Worm (Caenorhabditis elegans) whole organism, L2 larva: ENCODE data around the gene sra-4.

Experiments used
- aly-2 ChIP-seq: fragments of 150-350 bp; optimal IDR thresholded peaks from 2 replicates; lab custom pipeline; 2014; ENCODE audit warnings: missing biosample characterization, missing genetic modification characterization
- dmd-4 ChIP-seq: sonication (generic microtip); optimal IDR thresholded peaks from 2 replicates; lab custom pipeline; 2017; ENCODE audit warnings: missing biosample characterization, missing genetic modification characterization
- elt-3 ChIP-seq: sonication (generic microtip); optimal IDR thresholded peaks from 2 replicates; lab custom pipeline; 2017; ENCODE audit warnings: missing biosample characterization, missing genetic modification characterization
- lin-11 ChIP-seq: fragments of 150-350 bp; sonication (generic microtip); optimal IDR thresholded peaks from 2 replicates; lab custom pipeline; 2014; ENCODE audit warnings: missing biosample characterization, missing genetic modification characterization, inconsistent platforms, mixed read lengths
- lin-13 ChIP-seq: fragments of 150-350 bp; optimal IDR thresholded peaks from 2 replicates; lab custom pipeline; 2014; ENCODE audit warnings: missing biosample characterization, missing genetic modification reagents, missing genetic modification characterization
- nhr-12 ChIP-seq: fragments of 150-350 bp; optimal IDR thresholded peaks from 2 replicates; lab custom pipeline; 2014; ENCODE audit warnings: missing biosample characterization, missing genetic modification characterization
- unc-39 ChIP-seq: fragments of 150-350 bp; optimal IDR thresholded peaks from 2 replicates; lab custom pipeline; 2014; ENCODE audit warnings: missing biosample characterization, missing genetic modification characterization
- unc-62 ChIP-seq: fragments of 150-350 bp; optimal IDR thresholded peaks from 2 replicates; lab custom pipeline; 2014; ENCODE audit warnings: missing biosample characterization, missing genetic modification reagents, missing genetic modification characterization
- zag-1 ChIP-seq: fragments of 150-350 bp; optimal IDR thresholded peaks from 2 replicates; lab custom pipeline; 2014; ENCODE audit warnings: missing biosample characterization, missing genetic modification characterization

ce11 chrII:9523539-9524224 is 19.0 kb downstream of the sra-4 start, which contains the start of gene mex-6:
- TF ChIP-seq unc-62 (GFP tag; lab: Kevin White, UChicago) (no peak), dmd-4 (tag; lab: Kevin White, UChicago) (no peak), lin-13 (no peak), nhr-12 (tag; lab: Kevin White, UChicago) (no peak), unc-39 (tag; lab: Kevin White, UChicago) (no peak), elt-3 (tag; lab: Kevin White, UChicago) (no peak), lin-11 (tag; lab: Kevin White, UChicago) (no peak), zag-1 (tag; lab: Kevin White, UChicago) (no peak), aly-2 (tag; lab: Kevin White, UChicago) (no peak)
